Fruit fly (Drosophila melanogaster) whole organism, prepupa: Measurements from ENCODE around the gene Saf6.

Experiments used
- Blimp-1 ChIP-seq: fragments of 200-800 bp; sonication (Bioruptor generic); optimal IDR thresholded peaks from 3 replicates; lab custom pipeline; 2017; ENCODE audit warnings: missing biosample characterization, missing genetic modification characterization, mild to moderate bottlenecking, moderate library complexity, missing genetic modification reagents
- CG10631 ChIP-seq: fragments of 200-800 bp; sonication (Bioruptor generic); optimal IDR thresholded peaks from 2 replicates; lab custom pipeline; 2016; ENCODE audit warnings: missing biosample characterization, missing genetic modification characterization
- CG11294 ChIP-seq: fragments of 200-800 bp; sonication (Bioruptor generic); IDR thresholded peaks from 2 replicates; pipeline ENCODE4 v1.3.6; 2022; ENCODE audit warnings: missing biosample characterization, missing genetic modification characterization
- CG34406 ChIP-seq: fragments of 200-800 bp; sonication (Bioruptor generic); optimal IDR thresholded peaks from 3 replicates; lab custom pipeline; 2016; ENCODE audit warnings: missing biosample characterization, missing genetic modification characterization
- CG9139 ChIP-seq: fragments of 200-800 bp; sonication (Bioruptor generic); optimal IDR thresholded peaks from 3 replicates; lab custom pipeline; 2017; ENCODE audit warnings: missing biosample characterization, mild to moderate bottlenecking, missing genetic modification characterization
- Eip78C ChIP-seq: fragments of 200-800 bp; sonication (Bioruptor generic); peaks from one replicate; lab custom pipeline; 2016; ENCODE audit warnings: missing biosample characterization, missing genetic modification characterization
- Gug ChIP-seq: fragments of 200-800 bp; sonication (Bioruptor generic); IDR thresholded peaks from 2 replicates; pipeline ENCODE4 v1.3.6; 2022; ENCODE audit warnings: missing biosample characterization, missing genetic modification characterization
- Hr39 ChIP-seq: fragments of 200-800 bp; sonication (Bioruptor generic); optimal IDR thresholded peaks from 2 replicates; lab custom pipeline; 2016; ENCODE audit warnings: missing biosample characterization, missing genetic modification characterization
- OdsH ChIP-seq: fragments of 200-800 bp; sonication (Bioruptor generic); optimal IDR thresholded peaks from 3 replicates; lab custom pipeline; 2016; ENCODE audit warnings: missing biosample characterization, missing genetic modification characterization
- Sox102F ChIP-seq: fragments of 200-800 bp; sonication (Bioruptor generic); optimal IDR thresholded peaks from 2 replicates; lab custom pipeline; 2016; ENCODE audit warnings: missing biosample characterization, mild to moderate bottlenecking, missing genetic modification characterization
- Sox14 ChIP-seq: fragments of 200-800 bp; sonication (Bioruptor generic); optimal IDR thresholded peaks from 3 replicates; lab custom pipeline; 2016; ENCODE audit warnings: missing biosample characterization, missing genetic modification characterization
- dac ChIP-seq: fragments of 200-800 bp; sonication (Bioruptor generic); optimal IDR thresholded peaks from 2 replicates; lab custom pipeline; 2017; ENCODE audit warnings: missing biosample characterization, mild to moderate bottlenecking, missing genetic modification characterization

dm6 chr2L:850727-851257 lies 35.0 kb upstream of the Saf6 start, which contains the start of gene drongo:
- TF ChIP-seq Hr39 (GFP tag; lab: Kevin White, UChicago) (no peak), OdsH (GFP tag; lab: Kevin White, UChicago) (no peak), CG10631 (GFP tag; lab: Kevin White, UChicago) (no peak), Sox102F (GFP tag; lab: Kevin White, UChicago) (no peak), Eip78C (peak; percentile 74), CG34406 (GFP tag; lab: Kevin White, UChicago) (no peak), Sox14 (peak; percentile 60), Blimp-1 (no peak), CG9139 (GFP tag; lab: Kevin White, UChicago) (peak; percentile 33), dac (GFP tag; lab: Kevin White, UChicago) (no peak), Gug (no peak), CG11294 (GFP tag; lab: Robert Waterston, UW) (no peak)
